Fruit fly (Drosophila melanogaster): Measurements from ENCODE around the gene CG43731.

- no peak for TF ChIP-seq CTCF (optimal IDR thresholded peaks at IDR 0.05)
- no peak for TF ChIP-seq CG8478 (optimal IDR thresholded peaks at IDR 0.05)
Measured at dm6 chr2L:19069548-19070145, 32.2 kb upstream of the CG43731 start, which contains the start of gene CG10702.
